Worm (Caenorhabditis elegans) whole organism, young adult: Measurements from ENCODE around the gene ilc-17.1.

Source experiments
- F22D6.2 ChIP-seq: sonication (generic microtip); optimal IDR thresholded peaks from 2 replicates; lab custom pipeline; 2016; ENCODE audit warnings: mild to moderate bottlenecking, missing genetic modification characterization, missing compliant biosample characterization
- F49E8.2 ChIP-seq: sonication (generic microtip); optimal IDR thresholded peaks from 3 replicates; lab custom pipeline; 2017; ENCODE audit warnings: missing genetic modification characterization, mild to moderate bottlenecking, missing compliant biosample characterization, antibody characterized with exemption, moderate library complexity; ENCODE audit not compliant: insufficient read depth
- F57A8.1 ChIP-seq: fragments of 200-800 bp; sonication (Bioruptor generic); optimal IDR thresholded peaks from 2 replicates; lab custom pipeline; 2018; ENCODE audit warnings: mild to moderate bottlenecking, missing genetic modification characterization, moderate library complexity, missing compliant biosample characterization
- ZK185.1 ChIP-seq: sonication (generic microtip); optimal IDR thresholded peaks from 2 replicates; lab custom pipeline; 2016; ENCODE audit warnings: mild to moderate bottlenecking, missing genetic modification characterization, missing compliant biosample characterization; ENCODE audit not compliant: poor library complexity, severe bottlenecking
- ama-1 ChIP-seq, 3 experiments: fragments of 150-350 bp in 1 of 3; sonication (generic microtip) in 2 of 3; optimal IDR thresholded peaks; 2 replicates each; lab custom pipeline; 2014 to 2018; ENCODE audit warnings: missing biosample characterization in 2 of 3, missing genetic modification characterization in 2 of 3, missing genetic modification reagents in 2 of 3
- attf-6 ChIP-seq: fragments of 200-800 bp; sonication (Bioruptor generic); IDR thresholded peaks from 2 replicates; pipeline ENCODE4 v1.3.6; 2022; ENCODE audit warnings: missing genetic modification reagents, missing genetic modification characterization, missing compliant biosample characterization
- dpl-1 ChIP-seq: fragments of 150-350 bp; optimal IDR thresholded peaks from 2 replicates; lab custom pipeline; 2014; ENCODE audit warnings: missing biosample characterization, missing genetic modification reagents, missing genetic modification characterization
- egl-18 ChIP-seq: fragments of 200-800 bp; sonication (Bioruptor generic); IDR thresholded peaks from 2 replicates; pipeline ENCODE4 v1.3.6; 2022; ENCODE audit warnings: missing genetic modification reagents, missing genetic modification characterization, missing compliant biosample characterization
- gei-17 ChIP-seq: fragments of 200-800 bp; sonication (Bioruptor generic); optimal IDR thresholded peaks from 2 replicates; lab custom pipeline; 2018; ENCODE audit warnings: mild to moderate bottlenecking, missing genetic modification characterization, missing compliant biosample characterization
- hlh-26 ChIP-seq: fragments of 200-800 bp; sonication (Bioruptor generic); conservative IDR thresholded peaks from 2 replicates; pipeline ENCODE4 v1.3.6; 2022; ENCODE audit warnings: missing genetic modification reagents, missing genetic modification characterization, missing compliant biosample characterization
- hmg-1.2 ChIP-seq: fragments of 200-800 bp; sonication (Bioruptor generic); IDR thresholded peaks from 2 replicates; pipeline ENCODE4 v1.3.6; 2022; ENCODE audit warnings: missing genetic modification reagents, missing genetic modification characterization, missing compliant biosample characterization
- hrde-1 ChIP-seq: sonication (generic microtip); optimal IDR thresholded peaks from 2 replicates; lab custom pipeline; 2016; ENCODE audit warnings: missing genetic modification characterization, mild to moderate bottlenecking, missing compliant biosample characterization, moderate library complexity, missing genotype, missing genetic modification reagents, borderline replicate concordance
- let-607 ChIP-seq, 2 experiments: fragments of 200-800 bp in 1 of 2; sonication (Bioruptor generic) in 1 of 2; sonication (generic microtip) in 1 of 2; optimal IDR thresholded peaks; 2 replicates each; lab custom pipeline; 2016 to 2018; ENCODE audit warnings: mild to moderate bottlenecking in 2 of 2, missing compliant biosample characterization in 2 of 2, missing genetic modification characterization in 2 of 2, moderate library complexity in 2 of 2, missing genotype in 1 of 2
- lin-35 ChIP-seq, 3 experiments: fragments of 150-350 bp in 2 of 3; sonication (generic microtip) in 1 of 3; optimal IDR thresholded peaks; 2 replicates each; lab custom pipeline; 2014 to 2018; ENCODE audit warnings: missing biosample characterization in 3 of 3, missing genetic modification characterization in 3 of 3, missing genetic modification reagents in 3 of 3
- lin-40 ChIP-seq: sonication (generic microtip); optimal IDR thresholded peaks from 2 replicates; lab custom pipeline; 2016; ENCODE audit warnings: missing genetic modification characterization, mild to moderate bottlenecking, missing compliant biosample characterization, missing genotype, missing genetic modification reagents
- madf-10 ChIP-seq: sonication (generic microtip); optimal IDR thresholded peaks from 2 replicates; lab custom pipeline; 2016; ENCODE audit warnings: mild to moderate bottlenecking, missing genetic modification characterization, missing compliant biosample characterization
- madf-3 ChIP-seq: fragments of 200-800 bp; sonication (Bioruptor generic); IDR thresholded peaks from 2 replicates; pipeline ENCODE4 v1.3.6; 2022; ENCODE audit warnings: missing genetic modification reagents, missing genetic modification characterization, missing compliant biosample characterization
- madf-6 ChIP-seq: fragments of 200-800 bp; sonication (Bioruptor generic); IDR thresholded peaks from 2 replicates; pipeline ENCODE4 v1.3.6; 2022; ENCODE audit warnings: missing genetic modification reagents, missing genetic modification characterization, missing compliant biosample characterization
- mes-4 ChIP-seq: sonication (generic microtip); optimal IDR thresholded peaks from 2 replicates; lab custom pipeline; 2016; ENCODE audit warnings: missing genotype, missing genetic modification characterization, missing compliant biosample characterization
- nhr-80 ChIP-seq: sonication (generic microtip); optimal IDR thresholded peaks from 2 replicates; lab custom pipeline; 2016; ENCODE audit warnings: missing genetic modification characterization, missing compliant biosample characterization
- snpc-3.4 ChIP-seq: sonication (generic microtip); optimal IDR thresholded peaks from 2 replicates; lab custom pipeline; 2017; ENCODE audit warnings: missing genetic modification characterization, mild to moderate bottlenecking, missing compliant biosample characterization, antibody characterized with exemption, moderate library complexity, missing genotype, missing genetic modification reagents
- ztf-26 ChIP-seq: sonication (generic microtip); optimal IDR thresholded peaks from 2 replicates; lab custom pipeline; 2017; ENCODE audit warnings: missing genetic modification characterization, missing compliant biosample characterization
- ztf-6 ChIP-seq: fragments of 200-800 bp; sonication (Bioruptor generic); IDR thresholded peaks from 2 replicates; pipeline ENCODE4 v1.3.6; 2022; ENCODE audit warnings: missing genetic modification reagents, missing genetic modification characterization, missing compliant biosample characterization

The ilc-17.1 gene

ce11 chrX:12792554-12792953 is 23.0 kb upstream of the ilc-17.1 start, which contains the start of gene abf-5 (continued):
- TF ChIP-seq ZK185.1 (tag; lab: Kevin White, UChicago) (no peak), hmg-1.2 (GFP tag; lab: Robert Waterston, UW) (no peak), let-607 (tag; optimal IDR thresholded peaks at IDR 0.05; lab: Kevin White, UChicago) (no peak), dpl-1 (GFP tag; lab: Kevin White, UChicago) (no peak), madf-10 (tag; lab: Kevin White, UChicago) (no peak), F22D6.2 (tag; lab: Kevin White, UChicago) (no peak), gei-17 (GFP tag; lab: Kevin White, UChicago) (no peak)

- no peak for TF ChIP-seq ZK185.1 (tag; lab: Kevin White, UChicago)
- no peak for TF ChIP-seq snpc-3.4 (tag; lab: Kevin White, UChicago)
- no peak for TF ChIP-seq lin-35 (GFP tag; optimal IDR thresholded peaks at IDR 0.05; lab: Kevin White, UChicago)
Measured at ce11 chrX:12790036-12790435, 20.4 kb upstream of the ilc-17.1 start, which contains the start of gene str-123. str-123 (plus strand) TSS chrX:12790336.

ce11 chrX:12787624-12788023 is 18.0 kb upstream of the ilc-17.1 start, which contains the start of gene str-124:
str-124 (plus strand) TSS chrX:12787924.
- TF ChIP-seq madf-3 (no peak), ztf-26 (tag; lab: Kevin White, UChicago) (no peak)
- TF ChIP-seq, all 124 proteins: peak for 0

ce11 chrX:12781712-12782444 is 12.3 kb upstream of the ilc-17.1 start, which contains the start of gene alh-13:
alh-13 (plus strand) TSS chrX:12782394.
- TF ChIP-seq attf-6 (GFP tag; lab: Robert Waterston, UW): no peak
- no peak for TF ChIP-seq F49E8.2 (tag; lab: Kevin White, UChicago)

ce11 chrX:12780674-12781073 is 11.1 kb upstream of the ilc-17.1 start:
- TF ChIP-seq nhr-80 (tag; lab: Kevin White, UChicago): peak; percentile 53
- TF ChIP-seq ztf-6: no peak
- TF ChIP-seq egl-18 (GFP tag; lab: Robert Waterston, UW): no peak
- TF ChIP-seq hlh-26 (GFP tag; lab: Robert Waterston, UW): no peak

- TF ChIP-seq madf-6 (GFP tag; lab: Robert Waterston, UW) (0 out of 2 replicates have a peak, but pooled peaks have one; percentile 15), F57A8.1 (GFP tag; lab: Kevin White, UChicago) (no peak), ama-1 (optimal IDR thresholded peaks at IDR 0.05; lab: Kevin White, UChicago) (no peak), ama-1 (GFP tag; optimal IDR thresholded peaks at IDR 0.05; lab: Kevin White, UChicago) (no peak)
Measured at ce11 chrX:12764009-12764408, 5.6 kb downstream of the ilc-17.1 start.

ce11 chrX:12761778-12762177 is 7.8 kb downstream of the ilc-17.1 start, which contains the start of gene cept-1:
cept-1 (plus strand) TSS chrX:12762078.
- TF ChIP-seq dpl-1 (GFP tag; lab: Kevin White, UChicago): no peak
- no peak for TF ChIP-seq hrde-1 (tag; lab: Kevin White, UChicago)
- no peak for TF ChIP-seq lin-40 (tag; lab: Kevin White, UChicago)
- no peak for TF ChIP-seq mes-4 (tag; lab: Kevin White, UChicago)
